Fruit fly (Drosophila melanogaster) whole organism, prepupa: Measurements from ENCODE around the gene CG1231.

ENCODE experiments used
- Blimp-1 ChIP-seq: fragments of 200-800 bp; sonication (Bioruptor generic); optimal IDR thresholded peaks from 3 replicates; lab custom pipeline; 2017; ENCODE audit warnings: missing biosample characterization, missing genetic modification characterization, mild to moderate bottlenecking, moderate library complexity, missing genetic modification reagents
- CG10631 ChIP-seq: fragments of 200-800 bp; sonication (Bioruptor generic); optimal IDR thresholded peaks from 2 replicates; lab custom pipeline; 2016; ENCODE audit warnings: missing biosample characterization, missing genetic modification characterization
- CG10669 ChIP-seq: fragments of 200-800 bp; sonication (Bioruptor generic); optimal IDR thresholded peaks from 3 replicates; lab custom pipeline; 2018; ENCODE audit warnings: missing biosample characterization, mild to moderate bottlenecking, missing genetic modification characterization, moderate library complexity
- CG11294 ChIP-seq: fragments of 200-800 bp; sonication (Bioruptor generic); IDR thresholded peaks from 2 replicates; pipeline ENCODE4 v1.3.6; 2022; ENCODE audit warnings: missing biosample characterization, missing genetic modification characterization
- CG11762 ChIP-seq: fragments of 200-800 bp; sonication (Bioruptor generic); optimal IDR thresholded peaks from 3 replicates; lab custom pipeline; 2016; ENCODE audit warnings: missing biosample characterization, missing genetic modification characterization; ENCODE audit not compliant: insufficient read depth
- CG11902 ChIP-seq: fragments of 200-800 bp; sonication (Bioruptor generic); optimal IDR thresholded peaks from 3 replicates; lab custom pipeline; 2016; ENCODE audit warnings: missing biosample characterization, missing genetic modification characterization
- CG15336 ChIP-seq: fragments of 200-800 bp; sonication (Bioruptor generic); IDR thresholded peaks from 2 replicates; pipeline ENCODE4 v1.3.6; 2022; ENCODE audit warnings: missing biosample characterization, missing genetic modification characterization
- CG16779 ChIP-seq: fragments of 200-800 bp; sonication (Bioruptor generic); optimal IDR thresholded peaks from 3 replicates; lab custom pipeline; 2017; ENCODE audit warnings: missing biosample characterization, mild to moderate bottlenecking, missing genetic modification characterization
- CG3032 ChIP-seq: fragments of 200-800 bp; optimal IDR thresholded peaks from 2 replicates; lab custom pipeline; 2019; ENCODE audit warnings: missing biosample characterization, mild to moderate bottlenecking, missing genetic modification characterization, moderate library complexity
- CG31627 ChIP-seq: fragments of 200-800 bp; sonication (Bioruptor generic); optimal IDR thresholded peaks from 3 replicates; lab custom pipeline; 2016; ENCODE audit warnings: missing biosample characterization, missing genetic modification characterization
- CG32006 ChIP-seq: fragments of 200-800 bp; sonication (Bioruptor generic); optimal IDR thresholded peaks from 3 replicates; lab custom pipeline; 2017; ENCODE audit warnings: missing biosample characterization, mild to moderate bottlenecking, missing genetic modification characterization
- CG34406 ChIP-seq: fragments of 200-800 bp; sonication (Bioruptor generic); optimal IDR thresholded peaks from 3 replicates; lab custom pipeline; 2016; ENCODE audit warnings: missing biosample characterization, missing genetic modification characterization
- CG3919 ChIP-seq: fragments of 200-800 bp; sonication (Bioruptor generic); optimal IDR thresholded peaks from 3 replicates; lab custom pipeline; 2016; ENCODE audit warnings: missing biosample characterization, missing genetic modification characterization
- CG4318 ChIP-seq: fragments of 200-800 bp; sonication (Bioruptor generic); optimal IDR thresholded peaks from 3 replicates; lab custom pipeline; 2017; ENCODE audit warnings: missing biosample characterization, mild to moderate bottlenecking, missing genetic modification characterization
- CG6163 ChIP-seq: fragments of 200-800 bp; sonication (Bioruptor generic); IDR thresholded peaks from 3 replicates; pipeline ENCODE4 v1.3.6; 2022; ENCODE audit warnings: missing biosample characterization, missing genetic modification characterization
- CG6276 ChIP-seq: fragments of 200-800 bp; sonication (Bioruptor generic); optimal IDR thresholded peaks from 2 replicates; lab custom pipeline; 2017; ENCODE audit warnings: missing biosample characterization, mild to moderate bottlenecking, missing genetic modification characterization
- CG6792 ChIP-seq: fragments of 200-800 bp; sonication (Bioruptor generic); optimal IDR thresholded peaks from 3 replicates; lab custom pipeline; 2016; ENCODE audit warnings: missing biosample characterization, missing genetic modification characterization
- CG6808 ChIP-seq: fragments of 200-800 bp; sonication (Bioruptor generic); optimal IDR thresholded peaks from 3 replicates; lab custom pipeline; 2017; ENCODE audit warnings: missing biosample characterization, missing genetic modification characterization, mild to moderate bottlenecking, moderate library complexity, missing genetic modification reagents
- CG7368 ChIP-seq: fragments of 200-800 bp; sonication (Bioruptor generic); optimal IDR thresholded peaks from 3 replicates; lab custom pipeline; 2016; ENCODE audit warnings: missing biosample characterization, missing genetic modification characterization
- CG8119 ChIP-seq: fragments of 200-800 bp; sonication (Bioruptor generic); IDR thresholded peaks from 3 replicates; pipeline ENCODE4 v1.3.6; 2022; ENCODE audit warnings: missing biosample characterization, missing genetic modification characterization
- CG8319 ChIP-seq: fragments of 200-800 bp; sonication (Bioruptor generic); optimal IDR thresholded peaks from 3 replicates; lab custom pipeline; 2016; ENCODE audit warnings: missing biosample characterization, missing genetic modification characterization
- Eip75B ChIP-seq: fragments of 200-800 bp; sonication (Bioruptor generic); optimal IDR thresholded peaks from 3 replicates; lab custom pipeline; 2016; ENCODE audit warnings: missing biosample characterization, missing genetic modification characterization
- Eip93F ChIP-seq: fragments of 200-800 bp; sonication (Bioruptor generic); optimal IDR thresholded peaks from 2 replicates; lab custom pipeline; 2016; ENCODE audit warnings: missing biosample characterization, mild to moderate bottlenecking, missing genetic modification characterization
- Ets96B ChIP-seq: fragments of 200-800 bp; optimal IDR thresholded peaks from 2 replicates; lab custom pipeline; 2019; ENCODE audit warnings: missing biosample characterization, mild to moderate bottlenecking, missing genetic modification characterization, moderate library complexity
- Gug ChIP-seq: fragments of 200-800 bp; sonication (Bioruptor generic); IDR thresholded peaks from 2 replicates; pipeline ENCODE4 v1.3.6; 2022; ENCODE audit warnings: missing biosample characterization, missing genetic modification characterization
- Hr38 ChIP-seq: sonication (Bioruptor generic); optimal IDR thresholded peaks from 2 replicates; lab custom pipeline; 2016; ENCODE audit warnings: missing biosample characterization, missing genetic modification characterization
- Hr39 ChIP-seq: fragments of 200-800 bp; sonication (Bioruptor generic); optimal IDR thresholded peaks from 2 replicates; lab custom pipeline; 2016; ENCODE audit warnings: missing biosample characterization, missing genetic modification characterization
- Hr4 ChIP-seq: fragments of 200-800 bp; sonication (Bioruptor generic); optimal IDR thresholded peaks from 3 replicates; lab custom pipeline; 2016; ENCODE audit warnings: missing biosample characterization, missing genetic modification characterization
- Lpt ChIP-seq: fragments of 200-800 bp; sonication (Bioruptor generic); optimal IDR thresholded peaks from 3 replicates; lab custom pipeline; 2016; ENCODE audit warnings: missing biosample characterization, missing genetic modification characterization
- Met ChIP-seq: fragments of 200-800 bp; sonication (Bioruptor generic); optimal IDR thresholded peaks from 3 replicates; lab custom pipeline; 2016; ENCODE audit warnings: missing biosample characterization, missing genetic modification characterization
- OdsH ChIP-seq: fragments of 200-800 bp; sonication (Bioruptor generic); optimal IDR thresholded peaks from 3 replicates; lab custom pipeline; 2016; ENCODE audit warnings: missing biosample characterization, missing genetic modification characterization
- Sox14 ChIP-seq: fragments of 200-800 bp; sonication (Bioruptor generic); optimal IDR thresholded peaks from 3 replicates; lab custom pipeline; 2016; ENCODE audit warnings: missing biosample characterization, missing genetic modification characterization
- Sox15 ChIP-seq: fragments of 200-800 bp; sonication (Bioruptor generic); optimal IDR thresholded peaks from 3 replicates; lab custom pipeline; 2016; ENCODE audit warnings: missing biosample characterization, missing genetic modification characterization
- acj6 ChIP-seq: fragments of 200-800 bp; sonication (Bioruptor generic); optimal IDR thresholded peaks from 3 replicates; lab custom pipeline; 2016; ENCODE audit warnings: missing biosample characterization, missing genetic modification characterization
- cyc ChIP-seq: fragments of 200-800 bp; sonication (Bioruptor generic); optimal IDR thresholded peaks from 3 replicates; lab custom pipeline; 2016; ENCODE audit warnings: missing biosample characterization, missing genetic modification characterization
- dsx ChIP-seq: fragments of 200-800 bp; optimal IDR thresholded peaks from 3 replicates; lab custom pipeline; 2019; ENCODE audit warnings: missing biosample characterization, mild to moderate bottlenecking, missing genetic modification characterization, moderate library complexity; ENCODE audit not compliant: poor library complexity, severe bottlenecking
- eg ChIP-seq: fragments of 200-800 bp; sonication (Bioruptor generic); IDR thresholded peaks from 3 replicates; pipeline ENCODE4 v1.3.6; 2022; ENCODE audit warnings: missing biosample characterization, missing genetic modification characterization
- esn ChIP-seq: fragments of 200-800 bp; sonication (Bioruptor generic); optimal IDR thresholded peaks from 2 replicates; lab custom pipeline; 2016; ENCODE audit warnings: missing biosample characterization, mild to moderate bottlenecking, missing genetic modification characterization, moderate library complexity
- fd59A ChIP-seq: fragments of 200-800 bp; sonication (Bioruptor generic); optimal IDR thresholded peaks from 2 replicates; lab custom pipeline; 2017; ENCODE audit warnings: missing biosample characterization, mild to moderate bottlenecking, missing genetic modification characterization, missing genetic modification reagents
- fd85E ChIP-seq: fragments of 200-800 bp; sonication (Bioruptor generic); optimal IDR thresholded peaks from 3 replicates; lab custom pipeline; 2016; ENCODE audit warnings: missing biosample characterization, missing genetic modification characterization
- fkh ChIP-seq: fragments of 200-800 bp; sonication (Bioruptor generic); optimal IDR thresholded peaks from 3 replicates; lab custom pipeline; 2017; ENCODE audit warnings: missing biosample characterization, mild to moderate bottlenecking, missing genetic modification characterization, moderate library complexity
- lz ChIP-seq: fragments of 200-800 bp; sonication (Bioruptor generic); optimal IDR thresholded peaks from 3 replicates; lab custom pipeline; 2016; ENCODE audit warnings: missing biosample characterization, missing genetic modification characterization
- net ChIP-seq: fragments of 200-800 bp; sonication (Bioruptor generic); optimal IDR thresholded peaks from 3 replicates; lab custom pipeline; 2016; ENCODE audit warnings: missing biosample characterization, missing genetic modification characterization
- pdm3 ChIP-seq: fragments of 200-800 bp; sonication (Bioruptor generic); optimal IDR thresholded peaks from 3 replicates; lab custom pipeline; 2016; ENCODE audit warnings: missing biosample characterization, missing genetic modification characterization
- spab ChIP-seq: fragments of 200-800 bp; sonication (Bioruptor generic); optimal IDR thresholded peaks from 2 replicates; lab custom pipeline; 2017; ENCODE audit warnings: missing biosample characterization, mild to moderate bottlenecking, missing genetic modification characterization, missing genetic modification reagents
- ss ChIP-seq, 2 experiments: fragments of 200-800 bp; sonication (Bioruptor generic); optimal IDR thresholded peaks; 2 replicates in 1 of 2; 3 replicates in 1 of 2; lab custom pipeline; 2017 to 2018; ENCODE audit warnings: mild to moderate bottlenecking in 2 of 2, missing biosample characterization in 2 of 2, missing genetic modification characterization in 2 of 2, moderate library complexity in 1 of 2
- svp ChIP-seq: fragments of 200-800 bp; sonication (Bioruptor generic); peaks from one replicate; lab custom pipeline; 2016; ENCODE audit warnings: missing biosample characterization, missing genetic modification characterization
- vri ChIP-seq: fragments of 200-800 bp; sonication (Bioruptor generic); optimal IDR thresholded peaks from 3 replicates; lab custom pipeline; 2016; ENCODE audit warnings: missing biosample characterization, mild to moderate bottlenecking, missing genetic modification characterization

The CG1231 gene

DNA sequence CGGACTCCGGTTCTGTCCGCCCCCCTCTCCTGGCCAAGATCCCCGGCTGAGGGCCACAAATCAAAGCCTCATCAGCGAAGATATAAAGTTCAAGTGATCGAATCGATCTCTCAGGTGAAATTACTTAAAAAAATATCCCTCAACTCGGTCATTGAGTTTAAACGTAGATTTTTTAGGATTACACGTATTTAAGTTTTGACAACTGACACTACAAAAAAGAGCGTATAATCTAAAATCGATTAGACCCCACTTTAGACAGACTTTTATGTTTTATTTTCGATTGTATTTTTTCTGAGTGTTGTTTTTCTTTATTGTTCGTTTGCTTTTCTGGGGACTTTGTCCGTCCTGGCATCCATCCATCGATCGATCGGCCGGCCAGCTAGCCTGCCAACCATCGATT lies 28.9 kb downstream of the CG1231 start (continued):
- TF ChIP-seq Eip93F = no peak
- TF ChIP-seq CG6163 = no peak
- TF ChIP-seq fkh (GFP tag; lab: Kevin White, UChicago) = no peak
- TF ChIP-seq CG4318 (GFP tag; lab: Kevin White, UChicago) = no peak
- peak; percentile 54 for TF ChIP-seq esn
- TF ChIP-seq Hr39 (GFP tag; lab: Kevin White, UChicago) = peak; percentile 7
- TF ChIP-seq CG10631 (GFP tag; lab: Kevin White, UChicago) = peak; percentile 19
- no peak for TF ChIP-seq CG7368 (GFP tag; lab: Kevin White, UChicago)
- peak; percentile 11 for TF ChIP-seq CG34406 (GFP tag; lab: Kevin White, UChicago)
- TF ChIP-seq ss (GFP tag; optimal IDR thresholded peaks at IDR 0.05; lab: Kevin White, UChicago) = peak; percentile 26 to 52
- no peak for TF ChIP-seq Sox15 (GFP tag; lab: Kevin White, UChicago)
- no peak for TF ChIP-seq net (GFP tag; lab: Kevin White, UChicago)
- TF ChIP-seq Hr4 = no peak
- no peak for TF ChIP-seq CG16779 (tag; lab: Kevin White, UChicago)

DNA sequence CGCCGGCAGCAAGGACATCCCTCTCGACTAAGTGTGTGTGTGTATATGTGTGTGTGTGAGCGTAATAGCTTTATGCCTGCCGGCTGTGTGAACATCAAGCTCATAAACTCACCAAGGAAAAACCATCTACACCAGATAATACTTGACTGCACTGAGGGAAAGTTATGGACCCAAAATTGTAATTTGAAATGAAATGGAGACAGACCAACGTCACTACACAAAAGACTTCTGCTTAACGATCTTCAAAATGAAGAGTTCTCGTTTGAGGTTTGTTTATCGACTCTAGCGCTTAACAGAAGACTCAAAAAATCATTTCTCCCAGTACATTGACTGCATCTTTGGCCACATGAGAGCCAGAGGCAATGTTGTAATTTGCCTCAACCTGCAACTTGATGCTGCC lies 31.9 kb downstream of the CG1231 start:
- no peak for TF ChIP-seq CG4318 (GFP tag; lab: Kevin White, UChicago)
- TF ChIP-seq CG15336 (GFP tag; lab: Robert Waterston, UW) = peak; percentile 36
- 0 out of 3 replicates have a peak, but pooled peaks have one; percentile 13 for TF ChIP-seq eg
- peak in 1 of 2 experiments; percentile 25 for TF ChIP-seq ss (GFP tag; optimal IDR thresholded peaks at IDR 0.05; lab: Kevin White, UChicago)
- no peak for TF ChIP-seq Sox15 (GFP tag; lab: Kevin White, UChicago)
- TF ChIP-seq vri (GFP tag; lab: Kevin White, UChicago) = peak; percentile 51
- peak; percentile 35 for TF ChIP-seq CG34406 (GFP tag; lab: Kevin White, UChicago)
- peak; percentile 57 for TF ChIP-seq Ets96B (tag; lab: Kevin White, UChicago)
- TF ChIP-seq OdsH (GFP tag; lab: Kevin White, UChicago) = peak; percentile 51
- peak; percentile 10 for TF ChIP-seq CG8319 (GFP tag; lab: Kevin White, UChicago)
- TF ChIP-seq fkh (GFP tag; lab: Kevin White, UChicago) = no peak
- TF ChIP-seq Hr4 = peak; percentile 3
- TF ChIP-seq Blimp-1 (GFP tag; lab: Kevin White, UChicago) = no peak
- TF ChIP-seq CG11762 (GFP tag; lab: Kevin White, UChicago) = peak; percentile 36
- peak; percentile 45 for TF ChIP-seq CG10669 (GFP tag; lab: Kevin White, UChicago)
- peak; percentile 59 for TF ChIP-seq Sox14 (GFP tag; lab: Kevin White, UChicago)
- TF ChIP-seq Gug (GFP tag; lab: Robert Waterston, UW) = 0 out of 2 replicates have a peak, but pooled peaks have one; percentile 20
- no peak for TF ChIP-seq Lpt (GFP tag; lab: Kevin White, UChicago)
- no peak for TF ChIP-seq CG6276
- peak; percentile 66 for TF ChIP-seq lz (GFP tag; lab: Kevin White, UChicago)
- TF ChIP-seq acj6 (GFP tag; lab: Kevin White, UChicago) = peak; percentile 61
- peak; percentile 28 for TF ChIP-seq CG32006 (GFP tag; lab: Kevin White, UChicago)
- TF ChIP-seq CG6792 (GFP tag; lab: Kevin White, UChicago) = peak; percentile 50
- TF ChIP-seq cyc (GFP tag; lab: Kevin White, UChicago) = peak; percentile 70
- peak; percentile 51 for TF ChIP-seq spab (GFP tag; lab: Kevin White, UChicago)
- TF ChIP-seq CG16779 (tag; lab: Kevin White, UChicago) = no peak
- no peak for TF ChIP-seq Hr38 (GFP tag; lab: Kevin White, UChicago)
- TF ChIP-seq svp = peak; percentile 84
- TF ChIP-seq CG8119 = no peak
- TF ChIP-seq esn = peak; percentile 72
- peak; percentile 55 for TF ChIP-seq pdm3 (GFP tag; lab: Kevin White, UChicago)
- peak; percentile 1 for TF ChIP-seq Eip93F
- peak; percentile 54 for TF ChIP-seq Eip75B
- TF ChIP-seq fd59A = peak; percentile 13
- peak; percentile 65 for TF ChIP-seq Met (GFP tag; lab: Kevin White, UChicago)
- peak; percentile 30 for TF ChIP-seq dsx (GFP tag; lab: Kevin White, UChicago)
- peak; percentile 1 for TF ChIP-seq fd85E (GFP tag; lab: Kevin White, UChicago)
- TF ChIP-seq CG31627 (GFP tag; lab: Kevin White, UChicago) = peak; percentile 69
- TF ChIP-seq CG3919 = peak; percentile 73
- TF ChIP-seq CG11902 (GFP tag; lab: Kevin White, UChicago) = peak; percentile 36
- TF ChIP-seq CG3032 (tag; lab: Kevin White, UChicago) = peak; percentile 29
- peak; percentile 73 for TF ChIP-seq Hr39 (GFP tag; lab: Kevin White, UChicago)
- no peak for TF ChIP-seq CG11294
- peak; percentile 26 for TF ChIP-seq CG6808 (GFP tag; lab: Kevin White, UChicago)
